2 fruit fly cellular contexts compared by ENCODE assay signal in the genomic region with DNA sequence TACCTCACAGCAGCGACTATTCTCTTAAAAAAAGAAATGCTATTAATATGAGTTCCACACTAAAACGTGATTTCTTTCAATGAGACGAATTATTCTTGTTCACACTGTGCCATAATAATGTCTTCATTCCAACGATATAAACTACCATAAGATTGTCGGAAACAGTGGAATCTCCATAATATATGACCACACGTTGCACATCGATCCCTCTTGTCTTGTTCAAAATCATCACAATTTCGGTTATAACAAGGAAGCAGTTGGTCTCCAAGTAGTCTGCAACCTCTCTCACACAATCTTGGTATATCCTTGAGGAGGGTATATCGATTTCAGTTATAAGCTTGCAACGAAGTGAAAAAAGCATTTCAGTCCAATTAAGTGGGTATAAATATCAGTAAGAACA.
TF ChIP-seq lines count a peak whose summit lies in the region.

A gene (minus strand): TSS at position 48 of the 400 bp plus-strand sequence.

TF ChIP-seq in whole organism, embryonic, 481 proteins besides CTCF, POLR2A, EP300 and RAD21 (continued from another document and continues in another):
- TF ChIP-seq bsh (GFP tag; optimal IDR thresholded peaks at IDR 0.05; lab: Kevin White, UChicago) (no peak), Dek (tag; optimal IDR thresholded peaks at IDR 0.05; lab: Kevin White, UChicago) (no peak), CG16813 (GFP tag; IDR thresholded peaks at IDR 0.05; lab: Robert Waterston, UW; ENCODE audit: partially characterized antibody) (no peak), Aef1 (GFP tag; IDR thresholded peaks at IDR 0.05; lab: Robert Waterston, UW) (no peak), CG11456 (GFP tag; IDR thresholded peaks at IDR 0.05; lab: Robert Waterston, UW) (no peak), CG14710 (tag; optimal IDR thresholded peaks at IDR 0.05; lab: Kevin White, UChicago) (peak; percentile 69), jumu (GFP tag; optimal IDR thresholded peaks at IDR 0.05; lab: Kevin White, UChicago) (peak; percentile 1), zen2 (GFP tag; IDR thresholded peaks at IDR 0.05; lab: Robert Waterston, UW; ENCODE audit: partially characterized antibody) (no peak), mld (GFP tag; IDR thresholded peaks at IDR 0.05; lab: Robert Waterston, UW; ENCODE audit: partially characterized antibody) (no peak), hkb (optimal IDR thresholded peaks at IDR 0.05; lab: Kevin White, UChicago) (no peak), hkb (GFP tag; IDR thresholded peaks at IDR 0.05; lab: Robert Waterston, UW) (no peak), CG4328 (GFP tag; optimal IDR thresholded peaks at IDR 0.05; lab: Kevin White, UChicago) (no peak), CG9609 (GFP tag; optimal IDR thresholded peaks at IDR 0.05; lab: Kevin White, UChicago) (peak; percentile 9), Hr3 (GFP tag; optimal IDR thresholded peaks at IDR 0.05; lab: Kevin White, UChicago) (no peak), tll (GFP tag; optimal IDR thresholded peaks at IDR 0.05; lab: Kevin White, UChicago) (peak in 1 of 2 experiments; percentile 70), CG15696 (tag; optimal IDR thresholded peaks at IDR 0.05; lab: Kevin White, UChicago) (peak; percentile 38), sc (optimal IDR thresholded peaks at IDR 0.05; lab: Kevin White, UChicago) (no peak), sc (GFP tag; optimal IDR thresholded peaks at IDR 0.05; lab: Kevin White, UChicago) (no peak), Fer1 (GFP tag; optimal IDR thresholded peaks at IDR 0.05; lab: Kevin White, UChicago) (no peak), pzg (GFP tag; optimal IDR thresholded peaks at IDR 0.05; lab: Kevin White, UChicago) (peak; percentile 72), eyg (GFP tag; optimal IDR thresholded peaks at IDR 0.05; lab: Kevin White, UChicago) (no peak), nerfin-2 (GFP tag; IDR thresholded peaks at IDR 0.05; lab: Robert Waterston, UW; ENCODE audit: partially characterized antibody) (no peak), CG33213 (GFP tag; optimal IDR thresholded peaks at IDR 0.05; lab: Kevin White, UChicago) (peak; percentile 90), CG6175 (GFP tag; IDR thresholded peaks at IDR 0.05; lab: Robert Waterston, UW) (no peak), CG13287 (GFP tag; IDR thresholded peaks at IDR 0.05; lab: Robert Waterston, UW; ENCODE audit: partially characterized antibody) (no peak), CG11504 (tag; optimal IDR thresholded peaks at IDR 0.05; lab: Kevin White, UChicago) (no peak), CG2116 (GFP tag; optimal IDR thresholded peaks at IDR 0.05; lab: Kevin White, UChicago) (peak; percentile 37), Awh (GFP tag; IDR thresholded peaks at IDR 0.05; lab: Robert Waterston, UW) (no peak), CG17186 (GFP tag; optimal IDR thresholded peaks at IDR 0.05; lab: Kevin White, UChicago) (no peak), CG7556 (GFP tag; optimal IDR thresholded peaks at IDR 0.05; lab: Kevin White, UChicago) (no peak), wek (GFP tag; optimal IDR thresholded peaks at IDR 0.05; lab: Kevin White, UChicago) (peak; percentile 55), Adf1 (GFP tag; IDR thresholded peaks at IDR 0.05; lab: Robert Waterston, UW) (no peak), Kr (GFP tag; optimal IDR thresholded peaks at IDR 0.05; lab: Kevin White, UChicago) (no peak), scrt (GFP tag; optimal IDR thresholded peaks at IDR 0.05; lab: Kevin White, UChicago) (no peak), dan (GFP tag; IDR thresholded peaks at IDR 0.05; lab: Robert Waterston, UW) (no peak), CG3847 (GFP tag; IDR thresholded peaks at IDR 0.05; lab: Robert Waterston, UW) (no peak), exex (tag; optimal IDR thresholded peaks at IDR 0.05; lab: Kevin White, UChicago) (no peak), CG17802 (tag; optimal IDR thresholded peaks at IDR 0.05; lab: Kevin White, UChicago) (peak; percentile 99), grau (tag; optimal IDR thresholded peaks at IDR 0.05; lab: Kevin White, UChicago) (no peak), Sry-δ (GFP tag; optimal IDR thresholded peaks at IDR 0.05; lab: Kevin White, UChicago) (peak; percentile 59), CG8924 (tag; optimal IDR thresholded peaks at IDR 0.05; lab: Kevin White, UChicago) (no peak), Xbp1 (GFP tag; optimal IDR thresholded peaks at IDR 0.05; lab: Kevin White, UChicago) (peak; percentile 27), H15 (GFP tag; IDR thresholded peaks at IDR 0.05; lab: Robert Waterston, UW) (no peak), Ada2b (GFP tag; IDR thresholded peaks at IDR 0.05; lab: Robert Waterston, UW) (no peak), cato (GFP tag; optimal IDR thresholded peaks at IDR 0.05; lab: Kevin White, UChicago; ENCODE audit: borderline replicate concordance) (no peak), Dfd (GFP tag; optimal IDR thresholded peaks at IDR 0.05; lab: Kevin White, UChicago) (peak in 1 of 2 experiments; percentile 73), Tbp (GFP tag; optimal IDR thresholded peaks at IDR 0.05; lab: Kevin White, UChicago) (no peak), sob (GFP tag; IDR thresholded peaks at IDR 0.05; lab: Robert Waterston, UW) (no peak), tap (tag; optimal IDR thresholded peaks at IDR 0.05; lab: Kevin White, UChicago) (no peak), dm (GFP tag; optimal IDR thresholded peaks at IDR 0.05; lab: Kevin White, UChicago) (peak; percentile 38), NC2α (GFP tag; optimal IDR thresholded peaks at IDR 0.05; lab: Kevin White, UChicago) (no peak), br (optimal IDR thresholded peaks at IDR 0.05; lab: Kevin White, UChicago) (no peak), maf-S (GFP tag; optimal IDR thresholded peaks at IDR 0.05; lab: Kevin White, UChicago) (no peak), gcm (GFP tag; optimal IDR thresholded peaks at IDR 0.05; lab: Kevin White, UChicago) (no peak), toy (GFP tag; IDR thresholded peaks at IDR 0.05; lab: Robert Waterston, UW) (no peak), ttk (GFP tag; IDR thresholded peaks at IDR 0.05; lab: Robert Waterston, UW) (no peak), CG3407 (GFP tag; optimal IDR thresholded peaks at IDR 0.05; lab: Kevin White, UChicago) (no peak), dati (GFP tag; IDR thresholded peaks at IDR 0.05; lab: Robert Waterston, UW) (no peak), run (tag; optimal IDR thresholded peaks at IDR 0.05; lab: Kevin White, UChicago) (no peak), Hr78 (GFP tag; optimal IDR thresholded peaks at IDR 0.05; lab: Kevin White, UChicago) (peak in 1 of 2 experiments; percentile 39), CG13775 (GFP tag; optimal IDR thresholded peaks at IDR 0.05; lab: Kevin White, UChicago) (no peak), zfh1 (GFP tag; IDR thresholded peaks at IDR 0.05; lab: Robert Waterston, UW) (no peak), CG4617 (GFP tag; optimal IDR thresholded peaks at IDR 0.05; lab: Kevin White, UChicago; ENCODE audit: borderline replicate concordance) (peak; percentile 86), CG6272 (GFP tag; IDR thresholded peaks at IDR 0.05; lab: Robert Waterston, UW) (no peak), ssp (GFP tag; IDR thresholded peaks at IDR 0.05; lab: Robert Waterston, UW) (peak; percentile 100), tio (GFP tag; optimal IDR thresholded peaks at IDR 0.05; lab: Kevin White, UChicago) (no peak)

TF ChIP-seq in whole organism, wandering third instar larva, 38 proteins besides CTCF, POLR2A, EP300 and RAD21 (continued from another document):
- TF ChIP-seq sv (GFP tag; optimal IDR thresholded peaks at IDR 0.05; lab: Kevin White, UChicago) (no peak), Sp1 (GFP tag; optimal IDR thresholded peaks at IDR 0.05; lab: Kevin White, UChicago) (no peak), foxo (GFP tag; optimal IDR thresholded peaks at IDR 0.05; lab: Kevin White, UChicago) (no peak)
